Fruit fly (Drosophila melanogaster) whole organism, embryonic: ENCODE results near the gene CG13108.
A peak's percentile ranks its signal among the peaks of the same experiment; 100 is the strongest.

Experiments used
- Aef1 ChIP-seq: fragments of 200-800 bp; sonication (Bioruptor generic); IDR thresholded peaks from 3 replicates; pipeline ENCODE4 v1.3.6; 2022; ENCODE audit warnings: missing biosample characterization, missing genetic modification characterization
- CG10147 ChIP-seq: fragments of 200-800 bp; sonication (Bioruptor generic); optimal IDR thresholded peaks from 2 replicates; lab custom pipeline; 2019; ENCODE audit warnings: missing biosample characterization, mild to moderate bottlenecking, missing genetic modification characterization, moderate library complexity
- CG10431 ChIP-seq: fragments of 200-800 bp; sonication (Bioruptor generic); optimal IDR thresholded peaks from 3 replicates; lab custom pipeline; 2018; ENCODE audit warnings: missing biosample characterization, mild to moderate bottlenecking, missing genetic modification characterization
- CG11695 ChIP-seq: fragments of 200-800 bp; sonication (Bioruptor generic); IDR thresholded peaks from 3 replicates; pipeline ENCODE4 v1.3.6; 2022; ENCODE audit warnings: missing biosample characterization, missing genetic modification characterization
- CG12769 ChIP-seq: fragments of 200-800 bp; sonication (Bioruptor generic); optimal IDR thresholded peaks from 2 replicates; lab custom pipeline; 2019; ENCODE audit warnings: missing biosample characterization, mild to moderate bottlenecking, missing genetic modification characterization, moderate library complexity
- CG13894 ChIP-seq: fragments of 200-800 bp; sonication (Bioruptor generic); optimal IDR thresholded peaks from 3 replicates; lab custom pipeline; 2018; ENCODE audit warnings: missing biosample characterization, mild to moderate bottlenecking, missing genetic modification characterization, moderate library complexity
- CG1602 ChIP-seq: fragments of 200-800 bp; sonication (Bioruptor generic); optimal IDR thresholded peaks from 3 replicates; lab custom pipeline; 2016; ENCODE audit warnings: missing biosample characterization, missing genetic modification characterization
- CG16813 ChIP-seq: fragments of 200-800 bp; sonication (Bioruptor generic); IDR thresholded peaks from 3 replicates; pipeline ENCODE4 v1.3.6; 2022; ENCODE audit warnings: missing biosample characterization, missing genetic modification characterization; ENCODE audit not compliant: partially characterized antibody
- CG17829 ChIP-seq: fragments of 200-800 bp; optimal IDR thresholded peaks from 2 replicates; lab custom pipeline; 2019; ENCODE audit warnings: missing biosample characterization, mild to moderate bottlenecking, missing genetic modification characterization, moderate library complexity
- CG3163 ChIP-seq: fragments of 200-800 bp; sonication (Bioruptor generic); optimal IDR thresholded peaks from 3 replicates; lab custom pipeline; 2016; ENCODE audit warnings: missing biosample characterization, missing genetic modification characterization
- CG34422 ChIP-seq: fragments of 200-800 bp; sonication (Bioruptor generic); IDR thresholded peaks from 3 replicates; pipeline ENCODE4 v1.3.6; 2022; ENCODE audit warnings: missing biosample characterization, missing genetic modification characterization
- CG3726 ChIP-seq: fragments of 200-800 bp; sonication (Bioruptor generic); IDR thresholded peaks from 3 replicates; pipeline ENCODE4, ENCODE4 v1.3.6; 2022; ENCODE audit warnings: missing biosample characterization, missing genetic modification characterization
- CG3847 ChIP-seq: fragments of 200-800 bp; sonication (Bioruptor generic); IDR thresholded peaks from 2 replicates; pipeline ENCODE4 v1.3.6; 2022; ENCODE audit warnings: missing biosample characterization, missing genetic modification characterization
- CG5953 ChIP-seq: fragments of 200-800 bp; sonication (Bioruptor generic); IDR thresholded peaks from 2 replicates; pipeline ENCODE4 v1.3.6; 2022; ENCODE audit warnings: missing biosample characterization, missing genetic modification characterization
- CG7963 ChIP-seq: fragments of 200-800 bp; sonication (Bioruptor generic); IDR thresholded peaks from 3 replicates; pipeline ENCODE4 v1.3.6; 2022; ENCODE audit warnings: missing biosample characterization, missing genetic modification characterization; ENCODE audit not compliant: partially characterized antibody
- CG8290 ChIP-seq, 3 experiments: fragments of 200-800 bp; sonication (Bioruptor generic); optimal IDR thresholded peaks; 2 replicates each; lab custom pipeline; 2016 to 2019; ENCODE audit warnings: missing biosample characterization in 3 of 3, missing genetic modification characterization in 3 of 3, mild to moderate bottlenecking in 2 of 3, moderate library complexity in 1 of 3
- CG9817 ChIP-seq: fragments of 200-800 bp; sonication (Bioruptor generic); optimal IDR thresholded peaks from 2 replicates; lab custom pipeline; 2018; ENCODE audit warnings: missing biosample characterization, mild to moderate bottlenecking, missing genetic modification characterization, moderate library complexity
- CoRest ChIP-seq: fragments of 200-800 bp; sonication (Bioruptor generic); optimal IDR thresholded peaks from 3 replicates; lab custom pipeline; 2018; ENCODE audit warnings: missing biosample characterization, mild to moderate bottlenecking, missing genetic modification characterization, moderate library complexity
- Dad ChIP-seq: fragments of 200-800 bp; sonication (Bioruptor generic); optimal IDR thresholded peaks from 3 replicates; lab custom pipeline; 2016; ENCODE audit warnings: missing biosample characterization, missing genetic modification characterization
- Fer2 ChIP-seq: fragments of 200-800 bp; sonication (Bioruptor generic); optimal IDR thresholded peaks from 2 replicates; lab custom pipeline; 2018; ENCODE audit warnings: missing biosample characterization, mild to moderate bottlenecking, missing genetic modification characterization, moderate library complexity
- Hmr ChIP-seq: fragments of 200-800 bp; sonication (Bioruptor generic); optimal IDR thresholded peaks from 3 replicates; lab custom pipeline; 2017; ENCODE audit warnings: mild to moderate bottlenecking, missing biosample characterization, missing genetic modification reagents, missing genetic modification characterization
- Meics ChIP-seq: fragments of 200-800 bp; sonication (Bioruptor generic); optimal IDR thresholded peaks from 2 replicates; lab custom pipeline; 2017; ENCODE audit warnings: missing biosample characterization, mild to moderate bottlenecking, missing genetic modification characterization
- NFAT ChIP-seq: fragments of 200-800 bp; sonication (Bioruptor generic); IDR thresholded peaks from 2 replicates; pipeline ENCODE4 v1.3.6; 2022; ENCODE audit warnings: missing biosample characterization, missing genetic modification characterization
- Optix ChIP-seq: fragments of 200-800 bp; sonication (Bioruptor generic); IDR thresholded peaks from 3 replicates; pipeline ENCODE4 v1.3.6; 2022; ENCODE audit warnings: missing biosample characterization, missing genetic modification characterization
- Scr ChIP-seq: fragments of 200-800 bp; sonication (Bioruptor generic); IDR thresholded peaks from 2 replicates; pipeline ENCODE4 v1.3.6; 2022; ENCODE audit warnings: missing biosample characterization, missing genetic modification characterization; ENCODE audit not compliant: partially characterized antibody
- Sox100B ChIP-seq: fragments of 200-800 bp; sonication (Bioruptor generic); optimal IDR thresholded peaks from 3 replicates; lab custom pipeline; 2018; ENCODE audit warnings: missing biosample characterization, mild to moderate bottlenecking, missing genetic modification characterization
- Sox102F ChIP-seq: fragments of 200-800 bp; sonication (Bioruptor generic); optimal IDR thresholded peaks from 2 replicates; lab custom pipeline; 2018; ENCODE audit warnings: missing biosample characterization, mild to moderate bottlenecking, missing genetic modification characterization, moderate library complexity
- Sry-δ ChIP-seq: fragments of 200-800 bp; sonication (Bioruptor generic); optimal IDR thresholded peaks from 2 replicates; lab custom pipeline; 2016; ENCODE audit warnings: missing biosample characterization, missing genetic modification characterization
- Stat92E ChIP-seq, 3 experiments: fragments of >200 bp in 2 of 3; fragments of 200-800 bp in 1 of 3; sonication (Bioruptor generic) in 1 of 3; optimal IDR thresholded peaks; 2 replicates each; lab custom pipeline; 2017 to 2019; ENCODE audit warnings: missing biosample characterization in 3 of 3, missing genetic modification characterization in 3 of 3, mild to moderate bottlenecking in 1 of 3, moderate library complexity in 1 of 3
- ab ChIP-seq: fragments of 200-800 bp; sonication (Bioruptor generic); optimal IDR thresholded peaks from 2 replicates; lab custom pipeline; 2016; ENCODE audit warnings: missing biosample characterization, missing genetic modification characterization
- ap ChIP-seq: fragments of 200-800 bp; sonication (Bioruptor generic); IDR thresholded peaks from 2 replicates; pipeline ENCODE4 v1.3.6; 2022; ENCODE audit warnings: missing biosample characterization, missing genetic modification characterization
- chinmo ChIP-seq: fragments of 200-800 bp; sonication (Bioruptor generic); IDR thresholded peaks from 4 replicates; pipeline ENCODE4 v1.3.6; 2022; ENCODE audit warnings: missing biosample characterization, missing genetic modification characterization; ENCODE audit not compliant: partially characterized antibody
- chn ChIP-seq: fragments of 200-800 bp; sonication (Bioruptor generic); optimal IDR thresholded peaks from 2 replicates; lab custom pipeline; 2016; ENCODE audit warnings: missing biosample characterization, missing genetic modification characterization
- fd102C ChIP-seq: fragments of 200-800 bp; sonication (Bioruptor generic); optimal IDR thresholded peaks from 2 replicates; lab custom pipeline; 2018; ENCODE audit warnings: missing biosample characterization, mild to moderate bottlenecking, missing genetic modification characterization, moderate library complexity
- fu2 ChIP-seq: fragments of 200-800 bp; sonication (Bioruptor generic); optimal IDR thresholded peaks from 2 replicates; lab custom pipeline; 2016; ENCODE audit warnings: missing biosample characterization, missing genetic modification characterization
- gce ChIP-seq: fragments of 200-800 bp; sonication (Bioruptor generic); IDR thresholded peaks from 3 replicates; pipeline ENCODE4 v1.3.6; 2022; ENCODE audit warnings: missing biosample characterization, missing genetic modification characterization
- ham ChIP-seq: fragments of 200-800 bp; sonication (Bioruptor generic); IDR thresholded peaks from 2 replicates; pipeline ENCODE4 v1.3.6; 2022; ENCODE audit warnings: missing biosample characterization, missing genetic modification characterization
- hkb ChIP-seq, 2 experiments: fragments of 200-800 bp in 1 of 2; fragments of >200 bp in 1 of 2; sonication (Bioruptor generic) in 1 of 2; IDR thresholded peaks in 1 of 2; optimal IDR thresholded peaks in 1 of 2; 2 replicates each; pipeline versions ENCODE4 v1.3.6 to Lab custom; 2017 to 2022; ENCODE audit warnings: missing biosample characterization in 1 of 2, missing genetic modification characterization in 1 of 2
- lab ChIP-seq: fragments of 200-800 bp; sonication (Bioruptor generic); optimal IDR thresholded peaks from 3 replicates; lab custom pipeline; 2017; ENCODE audit warnings: missing biosample characterization, missing genetic modification characterization, mild to moderate bottlenecking, moderate library complexity, missing genetic modification reagents
- lola ChIP-seq, 3 experiments: fragments of >200 bp in 2 of 3; fragments of 200-800 bp in 1 of 3; sonication (Bioruptor generic) in 1 of 3; optimal IDR thresholded peaks; 2 replicates each; lab custom pipeline; 2017 to 2019; ENCODE audit warnings: missing biosample characterization in 3 of 3, missing genetic modification characterization in 3 of 3, mild to moderate bottlenecking in 1 of 3, moderate library complexity in 1 of 3
- p53 ChIP-seq: fragments of 200-800 bp; sonication (Bioruptor generic); optimal IDR thresholded peaks from 2 replicates; lab custom pipeline; 2016; ENCODE audit warnings: missing biosample characterization, missing genetic modification characterization
- pho ChIP-seq: fragments of 200-800 bp; sonication (Bioruptor generic); optimal IDR thresholded peaks from 2 replicates; lab custom pipeline; 2016; ENCODE audit warnings: missing biosample characterization, missing genetic modification characterization
- phol ChIP-seq: fragments of 200-800 bp; sonication (Bioruptor generic); optimal IDR thresholded peaks from 3 replicates; lab custom pipeline; 2018; ENCODE audit warnings: missing biosample characterization, mild to moderate bottlenecking, missing genetic modification characterization, moderate library complexity
- schlank ChIP-seq: fragments of 200-800 bp; sonication (Bioruptor generic); optimal IDR thresholded peaks from 2 replicates; lab custom pipeline; 2018; ENCODE audit warnings: missing biosample characterization, mild to moderate bottlenecking, missing genetic modification characterization
- stc ChIP-seq: fragments of 200-800 bp; sonication (Bioruptor generic); IDR thresholded peaks from 2 replicates; pipeline ENCODE4 v1.3.6; 2022; ENCODE audit warnings: missing biosample characterization, missing genetic modification characterization
- trem ChIP-seq: fragments of 200-800 bp; optimal IDR thresholded peaks from 3 replicates; lab custom pipeline; 2019; ENCODE audit warnings: missing biosample characterization, mild to moderate bottlenecking, missing genetic modification characterization, moderate library complexity
- unc-4 ChIP-seq: fragments of 200-800 bp; sonication (Bioruptor generic); IDR thresholded peaks from 2 replicates; pipeline ENCODE4 v1.3.6; 2022; ENCODE audit warnings: missing biosample characterization, missing genetic modification characterization; ENCODE audit not compliant: partially characterized antibody
- zen2 ChIP-seq: fragments of 200-800 bp; sonication (Bioruptor generic); IDR thresholded peaks from 3 replicates; pipeline ENCODE4 v1.3.6; 2022; ENCODE audit warnings: missing biosample characterization, missing genetic modification characterization; ENCODE audit not compliant: partially characterized antibody
- zfh2 ChIP-seq: fragments of 200-800 bp; sonication (Bioruptor generic); optimal IDR thresholded peaks from 2 replicates; lab custom pipeline; 2016; ENCODE audit warnings: missing biosample characterization, missing genetic modification characterization

Gene CG13108

DNA sequence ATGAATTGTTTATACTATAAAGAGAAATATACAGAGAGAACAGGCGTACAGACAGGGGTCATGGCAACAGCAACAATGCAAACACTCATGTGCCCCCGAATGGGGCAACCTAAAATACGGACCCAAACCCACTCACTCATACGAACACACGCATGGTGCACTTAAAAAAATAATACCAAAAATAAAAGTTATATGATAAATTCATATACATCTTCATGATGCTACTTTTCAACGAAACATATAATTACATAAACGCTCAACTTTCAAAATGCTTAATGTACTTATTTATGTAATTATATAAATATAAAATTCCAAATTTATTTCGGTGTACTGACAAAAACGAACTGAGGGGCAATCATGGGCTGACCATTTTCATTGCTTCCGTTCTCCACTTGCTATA, 30.9 kb upstream of the CG13108 start (continued):
- TF ChIP-seq CG3163 (GFP tag; lab: Kevin White, UChicago): no peak
- TF ChIP-seq trem (tag; lab: Kevin White, UChicago): peak; percentile 81
- TF ChIP-seq Aef1 (GFP tag; lab: Robert Waterston, UW): peak; percentile 55; the same call in 1 of the 3 replicates
- no peak for TF ChIP-seq fu2 (GFP tag; lab: Kevin White, UChicago)
- no peak for TF ChIP-seq CG16813 (GFP tag; lab: Robert Waterston, UW)
- TF ChIP-seq ham (GFP tag; lab: Robert Waterston, UW): no peak
- TF ChIP-seq CG10431 (GFP tag; lab: Kevin White, UChicago): peak; percentile 32
- peak; percentile 57 for TF ChIP-seq ap (GFP tag; lab: Robert Waterston, UW)
- TF ChIP-seq zen2 (GFP tag; lab: Robert Waterston, UW): no peak
- no peak for TF ChIP-seq Dad (GFP tag; lab: Kevin White, UChicago)
- no peak for TF ChIP-seq NFAT (GFP tag; lab: Robert Waterston, UW)
- peak; percentile 35; the same call in 1 of the 2 replicates for TF ChIP-seq CG3847 (GFP tag; lab: Robert Waterston, UW)
- no peak for TF ChIP-seq chn (GFP tag; lab: Kevin White, UChicago)
- no peak for TF ChIP-seq p53 (GFP tag; lab: Kevin White, UChicago)
- no peak for TF ChIP-seq CG13894
- peak; percentile 88 for TF ChIP-seq CG17829 (tag; lab: Kevin White, UChicago)
- TF ChIP-seq CG3726 (GFP tag; lab: Robert Waterston, UW): 0 out of 3 replicates have a peak, but pooled peaks have one; percentile 40
- TF ChIP-seq Sry-δ (GFP tag; lab: Kevin White, UChicago): no peak
- peak in 1 of 3 experiments; percentile 83 for TF ChIP-seq lola (GFP tag; optimal IDR thresholded peaks at IDR 0.05; lab: Kevin White, UChicago)
- TF ChIP-seq phol: peak; percentile 87
- no peak for TF ChIP-seq CG5953
- peak; percentile 58 for TF ChIP-seq CG1602 (GFP tag; lab: Kevin White, UChicago)
- no peak for TF ChIP-seq fd102C (GFP tag; lab: Kevin White, UChicago)
- TF ChIP-seq CG10147 (GFP tag; lab: Kevin White, UChicago): peak; percentile 61
- TF ChIP-seq CoRest (tag; lab: Kevin White, UChicago): peak; percentile 82
- peak; percentile 75 for TF ChIP-seq lab (GFP tag; lab: Kevin White, UChicago)
- TF ChIP-seq unc-4 (GFP tag; lab: Robert Waterston, UW): no peak
- TF ChIP-seq CG9817 (tag; lab: Kevin White, UChicago): peak; percentile 60
- no peak for TF ChIP-seq ab (GFP tag; lab: Kevin White, UChicago)
- peak; percentile 70; the same call in 1 of the 3 replicates for TF ChIP-seq CG11695 (GFP tag; lab: Robert Waterston, UW)
- peak in 1 of 3 experiments; percentile 34 for TF ChIP-seq Stat92E (GFP tag; optimal IDR thresholded peaks at IDR 0.05; lab: Kevin White, UChicago)
- TF ChIP-seq pho (GFP tag; lab: Kevin White, UChicago): no peak
- no peak for TF ChIP-seq hkb (optimal IDR thresholded peaks at IDR 0.05; lab: Kevin White, UChicago)
- TF ChIP-seq hkb (GFP tag; IDR thresholded peaks at IDR 0.05; lab: Robert Waterston, UW): peak; percentile 79
- TF ChIP-seq stc: peak; percentile 71
- TF ChIP-seq CG7963 (GFP tag; lab: Robert Waterston, UW): no peak
- TF ChIP-seq CG34422: no peak
- TF ChIP-seq Hmr (GFP tag; lab: Kevin White, UChicago): peak; percentile 50
- peak; percentile 79 for TF ChIP-seq Sox100B (GFP tag; lab: Kevin White, UChicago)
- peak; percentile 36 for TF ChIP-seq CG8290 (GFP tag; optimal IDR thresholded peaks at IDR 0.05; lab: Kevin White, UChicago)
- TF ChIP-seq CG8290 (tag; optimal IDR thresholded peaks at IDR 0.05; lab: Kevin White, UChicago): no peak
- peak; percentile 43 for TF ChIP-seq Meics (GFP tag; lab: Kevin White, UChicago)
- TF ChIP-seq gce (GFP tag; lab: Robert Waterston, UW): peak; percentile 41; the same call in 1 of the 3 replicates
- no peak for TF ChIP-seq Scr (GFP tag; lab: Robert Waterston, UW)
- TF ChIP-seq chinmo (GFP tag; lab: Robert Waterston, UW): no peak
- peak; percentile 86 for TF ChIP-seq Sox102F (GFP tag; lab: Kevin White, UChicago)
- no peak for TF ChIP-seq zfh2 (GFP tag; lab: Kevin White, UChicago)
- TF ChIP-seq Optix: no peak
- TF ChIP-seq schlank: no peak
- TF ChIP-seq CG12769 (tag; lab: Kevin White, UChicago): no peak
- peak; percentile 28 for TF ChIP-seq Fer2 (tag; lab: Kevin White, UChicago)
